Fruit fly (Drosophila melanogaster): Measurements from ENCODE around the gene Mtl.

The Mtl gene

dm6 chr3R:27604636-27605443, 31.4 kb upstream of the Mtl start:
- TF ChIP-seq Hr83 (GFP tag; optimal IDR thresholded peaks at IDR 0.05; ENCODE audit: poor library complexity, severe bottlenecking): no peak
- TF ChIP-seq HLH106 (tag; optimal IDR thresholded peaks at IDR 0.05): peak; percentile 38
- TF ChIP-seq dmrt93B (GFP tag; optimal IDR thresholded peaks at IDR 0.05): no peak
- no peak for TF ChIP-seq Rel (GFP tag; optimal IDR thresholded peaks at IDR 0.05)
- no peak for TF ChIP-seq Rel (tag; optimal IDR thresholded peaks at IDR 0.05)
- TF ChIP-seq ey (GFP tag; optimal IDR thresholded peaks at IDR 0.05): no peak
- TF ChIP-seq CrebA (GFP tag; optimal IDR thresholded peaks at IDR 0.05; ENCODE audit: borderline replicate concordance): no peak
- TF ChIP-seq lola (GFP tag; optimal IDR thresholded peaks at IDR 0.05): no peak
- no peak for TF ChIP-seq usp (GFP tag; optimal IDR thresholded peaks at IDR 0.05)
- no peak for TF ChIP-seq Dfd (GFP tag; optimal IDR thresholded peaks at IDR 0.05)
- no peak for TF ChIP-seq Hnf4 (GFP tag; optimal IDR thresholded peaks at IDR 0.05)
- TF ChIP-seq dsf (GFP tag; optimal IDR thresholded peaks at IDR 0.05; ENCODE audit: borderline replicate concordance): no peak
- TF ChIP-seq Dif (GFP tag; optimal IDR thresholded peaks at IDR 0.05; ENCODE audit: partially characterized antibody): no peak
- TF ChIP-seq sage (GFP tag; optimal IDR thresholded peaks at IDR 0.05): no peak
- TF ChIP-seq tai (GFP tag; optimal IDR thresholded peaks at IDR 0.05): no peak
- TF ChIP-seq Jra (GFP tag; optimal IDR thresholded peaks at IDR 0.05): no peak
- TF ChIP-seq N (GFP tag; optimal IDR thresholded peaks at IDR 0.05): no peak
- TF ChIP-seq CG9705 (GFP tag; optimal IDR thresholded peaks at IDR 0.05): no peak
- no peak for TF ChIP-seq pan (optimal IDR thresholded peaks at IDR 0.05)
- TF ChIP-seq Abd-B (GFP tag; optimal IDR thresholded peaks at IDR 0.05): no peak
- TF ChIP-seq fru (GFP tag; optimal IDR thresholded peaks at IDR 0.05): peak; percentile 53
- no peak for TF ChIP-seq Mio (GFP tag; optimal IDR thresholded peaks at IDR 0.05)
- TF ChIP-seq foxo (GFP tag; optimal IDR thresholded peaks at IDR 0.05): peak in 1 of 2 experiments; percentile 62
- no peak for TF ChIP-seq Myc (optimal IDR thresholded peaks at IDR 0.05)
- TF ChIP-seq dl (GFP tag; optimal IDR thresholded peaks at IDR 0.05; ENCODE audit: insufficient read depth in 1 of 2, partially characterized antibody in 2 of 2): no peak
- peak; percentile 47 for TF ChIP-seq h (GFP tag; optimal IDR thresholded peaks at IDR 0.05)
- no peak for TF ChIP-seq CG32264 (GFP tag; optimal IDR thresholded peaks at IDR 0.05)
- no peak for TF ChIP-seq jim (GFP tag; optimal IDR thresholded peaks at IDR 0.05)
- TF ChIP-seq rgr (GFP tag; optimal IDR thresholded peaks at IDR 0.05): peak; percentile 32
- TF ChIP-seq Hr78 (GFP tag; optimal IDR thresholded peaks at IDR 0.05): no peak
- peak; percentile 29 for TF ChIP-seq Sp1 (GFP tag; optimal IDR thresholded peaks at IDR 0.05)
- TF ChIP-seq brk (GFP tag; optimal IDR thresholded peaks at IDR 0.05): no peak
- no peak for TF ChIP-seq br (GFP tag; optimal IDR thresholded peaks at IDR 0.05)
- TF ChIP-seq OdsH (GFP tag; optimal IDR thresholded peaks at IDR 0.05): peak; percentile 49
- peak; percentile 8 for TF ChIP-seq woc (GFP tag; optimal IDR thresholded peaks at IDR 0.05)
- peak; percentile 36 for TF ChIP-seq psq (GFP tag; optimal IDR thresholded peaks at IDR 0.05)
- TF ChIP-seq Vsx2 (GFP tag; optimal IDR thresholded peaks at IDR 0.05; ENCODE audit: partially characterized antibody): no peak
- no peak for TF ChIP-seq GATAd (GFP tag; optimal IDR thresholded peaks at IDR 0.05)
- TF ChIP-seq sv (GFP tag; optimal IDR thresholded peaks at IDR 0.05): no peak

- TF ChIP-seq br (GFP tag; optimal IDR thresholded peaks at IDR 0.05) (peak; percentile 6), Hnf4 (GFP tag; optimal IDR thresholded peaks at IDR 0.05) (peak; percentile 14), OdsH (GFP tag; optimal IDR thresholded peaks at IDR 0.05) (peak; percentile 19), CG9705 (GFP tag; optimal IDR thresholded peaks at IDR 0.05) (no peak)
These were observed 30.5 kb upstream of the Mtl start for dm6 chr3R:27605534-27606250.
